Worm (Caenorhabditis elegans) whole organism, L1 larva: ENCODE results near the gene fbxa-199.

Experiments
- C34B4.2 ChIP-seq: sonication (generic microtip); optimal IDR thresholded peaks from 2 replicates; lab custom pipeline; 2017; ENCODE audit warnings: mild to moderate bottlenecking, missing genetic modification characterization, missing compliant biosample characterization
- F16B12.6 ChIP-seq: fragments of 150-350 bp; optimal IDR thresholded peaks from 2 replicates; lab custom pipeline; 2014; ENCODE audit warnings: missing biosample characterization, missing genetic modification characterization
- alr-1 ChIP-seq: fragments of 200-800 bp; sonication (Bioruptor generic); optimal IDR thresholded peaks from 2 replicates; lab custom pipeline; 2018; ENCODE audit warnings: borderline replicate concordance, mild to moderate bottlenecking, missing genetic modification characterization, missing compliant biosample characterization
- aly-2 ChIP-seq: fragments of 150-350 bp; optimal IDR thresholded peaks from 2 replicates; lab custom pipeline; 2014; ENCODE audit warnings: missing biosample characterization, missing genetic modification characterization
- ceh-82 ChIP-seq, 3 experiments: fragments of 150-350 bp in 1 of 3; sonication (generic microtip) in 2 of 3; optimal IDR thresholded peaks; 2 replicates each; lab custom pipeline; 2014 to 2017; ENCODE audit warnings: missing biosample characterization in 3 of 3, missing genetic modification characterization in 3 of 3
- ceh-88 ChIP-seq: fragments of 200-800 bp; sonication (Bioruptor generic); IDR thresholded peaks from 2 replicates; pipeline ENCODE4 v1.3.6; 2022; ENCODE audit warnings: missing genetic modification characterization, missing compliant biosample characterization
- dpl-1 ChIP-seq, 3 experiments: fragments of 150-350 bp in 2 of 3; sonication (generic microtip) in 1 of 3; optimal IDR thresholded peaks; 2 replicates each; lab custom pipeline; 2014 to 2017; ENCODE audit warnings: missing biosample characterization in 3 of 3, missing genetic modification characterization in 3 of 3, missing genetic modification reagents in 3 of 3
- dsc-1 ChIP-seq: sonication (generic microtip); optimal IDR thresholded peaks from 2 replicates; lab custom pipeline; 2016; ENCODE audit warnings: mild to moderate bottlenecking, missing genetic modification characterization, missing compliant biosample characterization
- efl-1 ChIP-seq, 4 experiments: fragments of 150-350 bp; optimal IDR thresholded peaks in 3 of 4; peaks in 1 of 4; 1 replicate in 1 of 4; 2 replicates in 3 of 4; lab custom pipeline; 2014; ENCODE audit warnings: missing biosample characterization in 2 of 4, missing genetic modification characterization in 2 of 4, missing genetic modification reagents in 2 of 4
- egl-27 ChIP-seq, 2 experiments: fragments of 150-350 bp in 1 of 2; sonication (generic microtip); optimal IDR thresholded peaks; 3 replicates each; lab custom pipeline; 2017 to 2018; ENCODE audit warnings: missing biosample characterization in 2 of 2, missing genetic modification characterization in 2 of 2, missing genetic modification reagents in 2 of 2
- elt-2 ChIP-seq: sonication (generic microtip); optimal IDR thresholded peaks from 2 replicates; lab custom pipeline; 2016; ENCODE audit warnings: missing genetic modification characterization, mild to moderate bottlenecking, inconsistent platforms, missing compliant biosample characterization, missing genetic modification reagents
- elt-3 ChIP-seq, 6 experiments: fragments of 150-350 bp in 1 of 6; sonication (generic microtip); optimal IDR thresholded peaks; 2 replicates each; lab custom pipeline; 2017 to 2018; ENCODE audit warnings: missing biosample characterization in 6 of 6, missing genetic modification characterization in 6 of 6, inconsistent platforms in 1 of 6
- ets-5 ChIP-seq: fragments of 200-800 bp; sonication (Bioruptor generic); IDR thresholded peaks from 2 replicates; pipeline ENCODE4 v1.3.6; 2022; ENCODE audit warnings: missing genetic modification characterization, missing compliant biosample characterization
- fkh-10 ChIP-seq: sonication (generic microtip); optimal IDR thresholded peaks from 2 replicates; lab custom pipeline; 2017; ENCODE audit warnings: missing biosample characterization, missing genetic modification reagents, missing genetic modification characterization
- fkh-8 ChIP-seq: sonication (generic microtip); optimal IDR thresholded peaks from 2 replicates; lab custom pipeline; 2016; ENCODE audit warnings: mild to moderate bottlenecking, missing genetic modification characterization, missing compliant biosample characterization
- fos-1 ChIP-seq: fragments of 150-350 bp; optimal IDR thresholded peaks from 2 replicates; lab custom pipeline; 2014; ENCODE audit warnings: missing biosample characterization, missing genetic modification characterization
- hlh-4 ChIP-seq: sonication (generic microtip); optimal IDR thresholded peaks from 2 replicates; lab custom pipeline; 2016; ENCODE audit warnings: mild to moderate bottlenecking, missing genetic modification characterization, missing compliant biosample characterization
- hpl-2 ChIP-seq: fragments of 150-350 bp; optimal IDR thresholded peaks from 2 replicates; lab custom pipeline; 2014; ENCODE audit warnings: missing biosample characterization, missing genetic modification reagents, missing genetic modification characterization
- jun-1 ChIP-seq: fragments of 150-350 bp; optimal IDR thresholded peaks from 2 replicates; lab custom pipeline; 2014; ENCODE audit warnings: missing biosample characterization, missing genetic modification reagents, missing genetic modification characterization
- lin-13 ChIP-seq: fragments of 150-350 bp; optimal IDR thresholded peaks from 2 replicates; lab custom pipeline; 2014; ENCODE audit warnings: missing biosample characterization, missing genetic modification reagents, missing genetic modification characterization
- lin-35 ChIP-seq, 2 experiments: fragments of 150-350 bp; optimal IDR thresholded peaks; 2 replicates each; lab custom pipeline; 2014; ENCODE audit warnings: missing biosample characterization in 2 of 2, missing genetic modification characterization in 2 of 2, missing genetic modification reagents in 2 of 2
- lir-3 ChIP-seq: sonication (generic microtip); optimal IDR thresholded peaks from 2 replicates; lab custom pipeline; 2016; ENCODE audit warnings: mild to moderate bottlenecking, missing genetic modification characterization, moderate library complexity, missing compliant biosample characterization; ENCODE audit not compliant: poor library complexity
- mdl-1 ChIP-seq, 2 experiments: fragments of 150-350 bp; optimal IDR thresholded peaks; 2 replicates each; lab custom pipeline; 2014 to 2017; ENCODE audit warnings: missing biosample characterization in 2 of 2, missing genetic modification characterization in 2 of 2, inconsistent platforms in 1 of 2
- nhr-11 ChIP-seq: fragments of 150-350 bp; optimal IDR thresholded peaks from 2 replicates; lab custom pipeline; 2014; ENCODE audit warnings: missing biosample characterization, missing genetic modification characterization
- nhr-19 ChIP-seq: fragments of 200-800 bp; sonication (Bioruptor generic); conservative IDR thresholded peaks from 2 replicates; pipeline ENCODE4 v1.3.6; 2022; ENCODE audit warnings: missing genetic modification characterization, missing compliant biosample characterization
- nhr-237 ChIP-seq: fragments of 150-350 bp; optimal IDR thresholded peaks from 2 replicates; lab custom pipeline; 2014; ENCODE audit warnings: missing biosample characterization, missing genetic modification characterization
- nhr-47 ChIP-seq: sonication (generic microtip); optimal IDR thresholded peaks from 2 replicates; lab custom pipeline; 2016; ENCODE audit warnings: mild to moderate bottlenecking, missing genetic modification characterization, moderate library complexity, missing compliant biosample characterization
- nhr-71 ChIP-seq: sonication (generic microtip); optimal IDR thresholded peaks from 2 replicates; lab custom pipeline; 2016; ENCODE audit warnings: mild to moderate bottlenecking, missing genetic modification characterization, moderate library complexity, missing compliant biosample characterization
- nhr-77 ChIP-seq: fragments of 150-350 bp; optimal IDR thresholded peaks from 2 replicates; lab custom pipeline; 2014; ENCODE audit warnings: missing biosample characterization, missing genetic modification characterization
- nhr-90 ChIP-seq: sonication (generic microtip); optimal IDR thresholded peaks from 2 replicates; lab custom pipeline; 2016; ENCODE audit warnings: mild to moderate bottlenecking, missing genetic modification characterization, missing compliant biosample characterization; ENCODE audit not compliant: poor library complexity
- pag-3 ChIP-seq: sonication (generic microtip); optimal IDR thresholded peaks from 2 replicates; lab custom pipeline; 2017; ENCODE audit warnings: missing genetic modification characterization, mild to moderate bottlenecking, missing compliant biosample characterization, antibody characterized with exemption, borderline replicate concordance; ENCODE audit not compliant: insufficient read depth
- pqm-1 ChIP-seq: sonication (generic microtip); optimal IDR thresholded peaks from 3 replicates; lab custom pipeline; 2017; ENCODE audit warnings: missing biosample characterization, missing genetic modification characterization
- rnt-1 ChIP-seq: sonication (generic microtip); optimal IDR thresholded peaks from 2 replicates; lab custom pipeline; 2016; ENCODE audit warnings: mild to moderate bottlenecking, missing genetic modification characterization, moderate library complexity, missing compliant biosample characterization
- snpc-4 ChIP-seq: fragments of 150-350 bp; optimal IDR thresholded peaks from 2 replicates; lab custom pipeline; 2014; ENCODE audit warnings: missing biosample characterization, missing genetic modification characterization
- snu-23 ChIP-seq: sonication (generic microtip); optimal IDR thresholded peaks from 2 replicates; lab custom pipeline; 2016; ENCODE audit warnings: missing genetic modification characterization, missing compliant biosample characterization
- swsn-7 ChIP-seq: sonication (generic microtip); optimal IDR thresholded peaks from 2 replicates; lab custom pipeline; 2016; ENCODE audit warnings: missing genetic modification characterization, missing compliant biosample characterization
- tbx-2 ChIP-seq: sonication (generic microtip); optimal IDR thresholded peaks from 2 replicates; lab custom pipeline; 2016; ENCODE audit warnings: missing genetic modification characterization, missing compliant biosample characterization
- unc-62 ChIP-seq: fragments of 150-350 bp; optimal IDR thresholded peaks from 2 replicates; lab custom pipeline; 2014; ENCODE audit warnings: missing biosample characterization, missing genetic modification reagents, missing genetic modification characterization
- unc-98 ChIP-seq: fragments of 200-800 bp; sonication (Bioruptor generic); IDR thresholded peaks from 2 replicates; pipeline ENCODE4 v1.3.6; 2022; ENCODE audit warnings: missing genetic modification characterization, missing compliant biosample characterization
- vab-15 ChIP-seq: sonication (generic microtip); optimal IDR thresholded peaks from 2 replicates; lab custom pipeline; 2017; ENCODE audit warnings: missing genotype, mild to moderate bottlenecking, missing genetic modification characterization, missing compliant biosample characterization
- xbp-1 ChIP-seq: sonication (generic microtip); optimal IDR thresholded peaks from 2 replicates; lab custom pipeline; 2016; ENCODE audit warnings: missing genetic modification characterization, missing compliant biosample characterization
- zag-1 ChIP-seq: fragments of 150-350 bp; optimal IDR thresholded peaks from 2 replicates; lab custom pipeline; 2014; ENCODE audit warnings: missing biosample characterization, missing genetic modification characterization

The fbxa-199 gene

DNA sequence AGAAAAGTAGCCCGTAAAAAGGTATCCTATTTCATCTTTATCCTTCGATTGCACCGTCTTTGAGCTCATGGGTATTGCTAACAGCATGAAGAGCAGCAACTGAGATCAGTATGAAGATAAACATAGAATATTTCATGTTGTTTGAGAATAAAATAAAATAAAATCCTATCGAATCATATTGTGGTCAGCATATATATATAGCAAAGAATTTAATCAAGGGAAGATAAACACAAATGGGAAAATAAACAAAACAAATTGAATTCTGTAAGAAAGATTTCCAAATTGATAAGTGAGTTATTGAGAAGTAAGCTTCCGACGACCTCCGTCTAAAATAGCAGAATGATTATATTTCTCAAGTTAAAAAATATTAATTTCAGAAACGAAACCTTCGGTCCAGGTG is 45.1 kb upstream of the fbxa-199 start, which contains the start of gene T26H5.10:
Gene T26H5.10 (minus strand): TSS at position 101 of the 400 bp plus-strand sequence.
- no peak for TF ChIP-seq nhr-11 (tag; lab: Kevin White, UChicago)
- no peak for TF ChIP-seq fkh-10 (GFP tag; lab: Kevin White, UChicago)
- no peak for TF ChIP-seq swsn-7 (tag; lab: Kevin White, UChicago)
- no peak for TF ChIP-seq nhr-47
- no peak for TF ChIP-seq tbx-2 (tag; lab: Kevin White, UChicago)
- no peak for TF ChIP-seq pag-3 (tag; lab: Kevin White, UChicago)
- no peak for TF ChIP-seq elt-3 (tag; optimal IDR thresholded peaks at IDR 0.05; lab: Kevin White, UChicago)
- TF ChIP-seq nhr-237 (tag; lab: Kevin White, UChicago): no peak
- no peak for TF ChIP-seq nhr-90
- no peak for TF ChIP-seq jun-1 (tag; lab: Kevin White, UChicago)
- TF ChIP-seq aly-2 (tag; lab: Kevin White, UChicago): no peak
- no peak for TF ChIP-seq unc-62
- TF ChIP-seq nhr-77 (tag; lab: Kevin White, UChicago): no peak

DNA sequence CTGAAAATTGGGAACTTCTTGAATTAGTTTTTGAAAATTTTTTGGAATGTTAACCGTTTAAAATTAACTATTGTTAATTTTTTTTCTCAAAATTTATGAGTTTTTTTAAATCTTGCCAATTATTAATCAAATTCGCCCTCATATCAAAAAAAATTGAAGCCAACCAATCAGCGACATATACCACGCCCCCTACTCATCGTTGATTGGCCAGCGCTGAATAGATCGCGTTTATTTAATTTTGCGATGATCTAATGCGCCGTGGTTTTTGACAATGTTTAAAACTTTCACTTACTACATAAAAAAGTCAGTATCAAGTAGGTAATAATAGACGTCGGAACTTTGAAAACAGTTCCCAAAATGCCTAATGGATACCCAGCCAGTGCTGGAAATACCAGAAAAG is 43.8 kb upstream of the fbxa-199 start:
- no peak for TF ChIP-seq nhr-71
- no peak for TF ChIP-seq ceh-88
- no peak for TF ChIP-seq rnt-1 (tag; lab: Kevin White, UChicago)
- TF ChIP-seq xbp-1 (tag; lab: Kevin White, UChicago): no peak
- no peak for TF ChIP-seq hlh-4 (tag; lab: Kevin White, UChicago)
- no peak for TF ChIP-seq lir-3 (tag; lab: Kevin White, UChicago)
- no peak for TF ChIP-seq zag-1 (tag; lab: Kevin White, UChicago)
- TF ChIP-seq nhr-19 (GFP tag; lab: Robert Waterston, UW): no peak
- no peak for TF ChIP-seq nhr-77 (tag; lab: Kevin White, UChicago)
- no peak for TF ChIP-seq vab-15
- no peak for TF ChIP-seq fkh-10 (GFP tag; lab: Kevin White, UChicago)

DNA sequence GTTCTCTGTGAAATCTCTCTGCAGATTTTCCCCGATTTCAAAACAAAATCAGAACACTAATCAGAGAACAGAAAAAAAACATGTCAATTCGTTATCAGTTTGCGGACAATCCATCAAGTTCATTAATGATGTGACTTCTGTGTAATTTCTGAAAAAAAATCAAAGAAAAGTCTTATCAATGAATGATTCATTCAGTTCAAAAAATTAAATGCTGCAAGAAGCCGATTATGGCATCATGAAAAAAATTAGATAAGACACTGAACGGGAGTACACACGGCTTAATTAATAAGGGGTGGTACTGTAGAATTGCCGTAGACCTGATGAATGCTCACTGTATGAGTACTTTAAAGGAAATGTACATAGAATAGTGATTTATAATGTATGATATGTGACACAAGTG is 37.5 kb upstream of the fbxa-199 start:
- TF ChIP-seq dpl-1 (GFP tag; optimal IDR thresholded peaks at IDR 0.05; lab: Kevin White, UChicago) (no peak), rnt-1 (tag; lab: Kevin White, UChicago) (no peak), elt-2 (tag; lab: Kevin White, UChicago) (peak; percentile 61), snu-23 (GFP tag; lab: Kevin White, UChicago) (no peak), mdl-1 (tag; optimal IDR thresholded peaks at IDR 0.05; lab: Kevin White, UChicago) (no peak), egl-27 (tag; optimal IDR thresholded peaks at IDR 0.05; lab: Kevin White, UChicago) (no peak)
- TF ChIP-seq, all 84 proteins: peak for 1

DNA sequence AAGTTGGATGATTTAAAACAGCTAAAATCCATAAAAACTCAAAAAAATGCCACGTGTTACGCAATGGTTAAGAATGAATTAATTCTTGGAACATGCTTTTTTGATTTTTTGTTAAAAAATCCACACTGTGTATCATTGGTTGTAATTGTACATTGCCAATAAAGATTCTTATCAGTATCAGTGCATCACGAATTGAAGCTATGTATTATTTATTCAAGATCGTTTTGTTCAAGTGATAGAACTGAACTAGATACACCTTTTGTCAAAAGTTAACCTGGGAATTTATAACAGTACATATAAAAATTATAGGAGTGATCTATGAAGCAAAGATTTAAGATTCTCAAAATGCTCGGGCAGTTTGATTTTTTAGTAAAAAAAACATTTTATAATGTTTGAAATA is 36.0 kb upstream of the fbxa-199 start:
- TF ChIP-seq elt-2 (tag; lab: Kevin White, UChicago) (peak; percentile 36), snpc-4 (no peak), C34B4.2 (tag; lab: Kevin White, UChicago) (no peak)

DNA sequence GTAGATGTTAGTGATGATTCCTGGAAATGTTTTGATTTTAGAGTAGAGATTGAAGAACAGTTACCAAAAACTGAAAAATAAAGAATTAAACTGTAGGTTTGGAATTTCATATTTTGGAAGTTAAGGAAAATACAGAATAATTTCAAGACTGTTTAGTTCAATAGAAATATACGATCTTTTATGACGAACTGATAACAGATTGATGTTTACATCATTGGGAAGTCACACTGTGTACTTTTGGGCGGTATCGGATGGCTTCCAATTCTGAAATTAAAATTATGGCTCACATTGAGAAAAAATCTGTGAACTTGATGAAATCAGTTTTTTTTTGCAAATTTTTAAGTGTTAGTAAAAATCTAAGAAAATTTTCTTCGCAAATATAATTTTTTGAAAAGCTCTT is 33.8 kb upstream of the fbxa-199 start, which contains the start of gene T26H5.8:
Gene T26H5.8 (minus strand): TSS at position 270 of the 400 bp plus-strand sequence.
- TF ChIP-seq nhr-71: no peak
- TF ChIP-seq pqm-1 (tag; lab: Kevin White, UChicago): peak; percentile 46
- no peak for TF ChIP-seq pag-3 (tag; lab: Kevin White, UChicago)
- no peak for TF ChIP-seq ets-5
- no peak for TF ChIP-seq unc-98 (GFP tag; lab: Robert Waterston, UW)
- no peak for TF ChIP-seq fos-1 (tag; lab: Kevin White, UChicago)
- TF ChIP-seq alr-1 (tag; lab: Kevin White, UChicago): no peak
- TF ChIP-seq F16B12.6 (tag; lab: Kevin White, UChicago): no peak
- TF ChIP-seq elt-2 (tag; lab: Kevin White, UChicago): peak; percentile 41
- no peak for TF ChIP-seq hpl-2 (GFP tag; lab: Kevin White, UChicago)
- no peak for TF ChIP-seq fkh-8 (tag; lab: Kevin White, UChicago)
- no peak for TF ChIP-seq dsc-1 (tag; lab: Kevin White, UChicago)
- no peak for TF ChIP-seq lin-13
- TF ChIP-seq ceh-82 (tag; optimal IDR thresholded peaks at IDR 0.05; lab: Kevin White, UChicago): no peak
- TF ChIP-seq efl-1 (optimal IDR thresholded peaks at IDR 0.05; lab: Kevin White, UChicago): no peak
- peak in 1 of 2 experiments; percentile 4 for TF ChIP-seq efl-1 (GFP tag; optimal IDR thresholded peaks at IDR 0.05 in 1 of 2; lab: Kevin White, UChicago)
- no peak for TF ChIP-seq mdl-1 (tag; optimal IDR thresholded peaks at IDR 0.05; lab: Kevin White, UChicago)
- peak in 1 of 2 experiments; percentile 25 for TF ChIP-seq lin-35 (GFP tag; optimal IDR thresholded peaks at IDR 0.05; lab: Kevin White, UChicago)
- no peak for TF ChIP-seq aly-2 (tag; lab: Kevin White, UChicago)
- no peak for TF ChIP-seq unc-62
- TF ChIP-seq nhr-90: no peak
